Worm (Caenorhabditis elegans): ENCODE data around the gene mrps-18.C.

ce11 chrII:6783377-6783829, 47.4 kb downstream of the mrps-18.C start, which contains the start of gene gldi-2:
- TF ChIP-seq mec-3 (tag; optimal IDR thresholded peaks at IDR 0.05; ENCODE audit: borderline replicate concordance), result no peak
- TF ChIP-seq hlh-30 (tag; optimal IDR thresholded peaks at IDR 0.05; ENCODE audit: insufficient read depth), result no peak

Data from whole organism, late embryonic.